Worm (Caenorhabditis elegans): Measurements from ENCODE around the gene C17G10.7.

DNA sequence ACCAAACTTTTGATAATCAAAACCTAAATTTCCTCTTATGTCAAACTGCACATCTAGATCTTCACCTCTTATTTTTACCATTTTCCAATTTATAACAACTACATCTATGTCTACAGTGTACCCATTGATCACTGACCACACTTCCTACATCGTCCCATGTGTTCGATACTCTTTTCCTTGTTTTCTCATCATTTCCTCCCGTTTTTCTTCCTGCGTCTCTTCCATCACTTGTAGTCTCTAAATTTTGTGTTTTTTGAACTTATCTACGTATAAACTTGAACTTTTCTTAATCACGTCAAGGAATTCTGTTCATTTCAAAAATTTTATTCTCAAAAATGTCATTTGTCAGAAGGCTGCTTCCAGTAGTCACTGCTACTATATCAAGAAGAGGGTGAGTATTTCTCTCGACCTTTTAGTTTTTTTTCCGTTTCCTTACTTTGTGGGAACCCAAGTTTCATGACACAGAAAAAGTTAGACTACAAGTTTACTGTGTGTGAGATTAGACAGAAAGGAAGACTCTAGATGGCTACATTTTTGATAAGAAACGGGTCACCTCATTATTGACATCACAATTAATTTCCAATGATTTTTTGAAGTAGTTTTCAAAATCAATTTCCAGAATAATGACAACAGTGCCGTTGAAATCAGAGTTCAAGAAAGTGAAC, 35.4 kb downstream of the C17G10.7 start:
- TF ChIP-seq sea-2 (GFP tag; optimal IDR thresholded peaks at IDR 0.05) = no peak
- TF ChIP-seq ztf-11 (tag; optimal IDR thresholded peaks at IDR 0.05) = no peak

All from whole organism, L3 larva.